Fruit fly (Drosophila melanogaster) whole organism, embryonic: Measurements from ENCODE around the gene CG5290.

Experiments
- Bgb ChIP-seq: fragments of 200-800 bp; sonication (Bioruptor generic); IDR thresholded peaks from 2 replicates; pipeline ENCODE4 v1.3.6; 2022; ENCODE audit warnings: missing biosample characterization, missing genetic modification characterization; ENCODE audit not compliant: partially characterized antibody
- CG10959 ChIP-seq: fragments of 200-800 bp; sonication (Bioruptor generic); IDR thresholded peaks from 2 replicates; pipeline ENCODE4 v1.3.6; 2022; ENCODE audit warnings: missing biosample characterization, missing genetic modification characterization
- CG12236 ChIP-seq: fragments of 200-800 bp; sonication (Bioruptor generic); optimal IDR thresholded peaks from 2 replicates; lab custom pipeline; 2016; ENCODE audit warnings: missing biosample characterization, missing genetic modification characterization
- CG14014 ChIP-seq: fragments of 200-800 bp; sonication (Bioruptor generic); IDR thresholded peaks from 2 replicates; pipeline ENCODE4 v1.3.6; 2022; ENCODE audit warnings: missing biosample characterization, missing genetic modification characterization
- CG15073 ChIP-seq: fragments of 200-800 bp; sonication (Bioruptor generic); optimal IDR thresholded peaks from 2 replicates; lab custom pipeline; 2016; ENCODE audit warnings: missing biosample characterization, missing genetic modification characterization
- CG18599 ChIP-seq: fragments of 200-800 bp; sonication (Bioruptor generic); optimal IDR thresholded peaks from 3 replicates; lab custom pipeline; 2017; ENCODE audit warnings: missing biosample characterization, missing genetic modification characterization, mild to moderate bottlenecking, moderate library complexity, missing genetic modification reagents
- CG18764 ChIP-seq: fragments of 200-800 bp; sonication (Bioruptor generic); optimal IDR thresholded peaks from 3 replicates; lab custom pipeline; 2016; ENCODE audit warnings: missing biosample characterization, missing genetic modification characterization
- CG2199 ChIP-seq: fragments of 200-800 bp; sonication (Bioruptor generic); IDR thresholded peaks from 3 replicates; pipeline ENCODE4 v1.3.6; 2022; ENCODE audit warnings: missing biosample characterization, missing genetic modification characterization
- CG2875 ChIP-seq: fragments of 200-800 bp; sonication (Bioruptor generic); optimal IDR thresholded peaks from 2 replicates; lab custom pipeline; 2017; ENCODE audit warnings: missing biosample characterization, mild to moderate bottlenecking, missing genetic modification characterization, missing genetic modification reagents
- CG30431 ChIP-seq: fragments of 200-800 bp; sonication (Bioruptor generic); optimal IDR thresholded peaks from 2 replicates; lab custom pipeline; 2017; ENCODE audit warnings: missing biosample characterization, missing genetic modification characterization
- CG31224 ChIP-seq: fragments of 200-800 bp; sonication (Bioruptor generic); IDR thresholded peaks from 2 replicates; pipeline ENCODE4 v1.3.6; 2022; ENCODE audit warnings: missing biosample characterization, missing genetic modification characterization
- CG34376 ChIP-seq: fragments of 200-800 bp; sonication (Bioruptor generic); optimal IDR thresholded peaks from 2 replicates; lab custom pipeline; 2018; ENCODE audit warnings: missing biosample characterization, mild to moderate bottlenecking, missing genetic modification characterization
- CG4282 ChIP-seq: fragments of 200-800 bp; sonication (Bioruptor generic); optimal IDR thresholded peaks from 2 replicates; lab custom pipeline; 2016; ENCODE audit warnings: missing biosample characterization, missing genetic modification characterization
- CG4617 ChIP-seq: fragments of 200-800 bp; sonication (Bioruptor generic); optimal IDR thresholded peaks from 3 replicates; lab custom pipeline; 2016; ENCODE audit warnings: missing biosample characterization, missing genetic modification characterization, borderline replicate concordance
- CG6254 ChIP-seq: fragments of 200-800 bp; sonication (Bioruptor generic); optimal IDR thresholded peaks from 3 replicates; lab custom pipeline; 2017; ENCODE audit warnings: mild to moderate bottlenecking, missing biosample characterization, missing genetic modification reagents, missing genetic modification characterization
- CG6654 ChIP-seq: fragments of 200-800 bp; sonication (Bioruptor generic); optimal IDR thresholded peaks from 2 replicates; lab custom pipeline; 2017; ENCODE audit warnings: missing biosample characterization, mild to moderate bottlenecking, missing genetic modification characterization
- CG7745 ChIP-seq: fragments of 200-800 bp; sonication (Bioruptor generic); optimal IDR thresholded peaks from 2 replicates; lab custom pipeline; 2018; ENCODE audit warnings: missing biosample characterization, mild to moderate bottlenecking, missing genetic modification characterization, moderate library complexity
- CG7786 ChIP-seq: fragments of 200-800 bp; sonication (Bioruptor generic); optimal IDR thresholded peaks from 2 replicates; lab custom pipeline; 2016; ENCODE audit warnings: missing biosample characterization, missing genetic modification characterization
- CG8478 ChIP-seq: fragments of >200 bp; optimal IDR thresholded peaks from 2 replicates; lab custom pipeline; 2018
- CG9797 ChIP-seq: fragments of 200-800 bp; sonication (Bioruptor generic); optimal IDR thresholded peaks from 3 replicates; lab custom pipeline; 2018; ENCODE audit warnings: missing biosample characterization, mild to moderate bottlenecking, missing genetic modification characterization
- CTCF ChIP-seq: fragments of 200-800 bp; sonication (Bioruptor generic); optimal IDR thresholded peaks from 2 replicates; lab custom pipeline; 2017; ENCODE audit warnings: missing biosample characterization, mild to moderate bottlenecking, missing genetic modification characterization, moderate library complexity
- HLHmδ ChIP-seq: fragments of 200-800 bp; sonication (Bioruptor generic); optimal IDR thresholded peaks from 2 replicates; lab custom pipeline; 2018; ENCODE audit warnings: missing biosample characterization, mild to moderate bottlenecking, missing genetic modification characterization, moderate library complexity
- Hey ChIP-seq: fragments of 200-800 bp; sonication (Bioruptor generic); optimal IDR thresholded peaks from 3 replicates; lab custom pipeline; 2018; ENCODE audit warnings: missing biosample characterization, mild to moderate bottlenecking, missing genetic modification characterization
- HmgZ ChIP-seq: fragments of 200-800 bp; sonication (Bioruptor generic); optimal IDR thresholded peaks from 2 replicates; lab custom pipeline; 2018; ENCODE audit warnings: missing biosample characterization, mild to moderate bottlenecking, missing genetic modification characterization
- Hmx ChIP-seq: fragments of 200-800 bp; sonication (Bioruptor generic); optimal IDR thresholded peaks from 2 replicates; lab custom pipeline; 2016; ENCODE audit warnings: missing biosample characterization, missing genetic modification characterization
- Jarid2 ChIP-seq: fragments of 200-800 bp; sonication (Bioruptor generic); optimal IDR thresholded peaks from 3 replicates; lab custom pipeline; 2017; ENCODE audit warnings: mild to moderate bottlenecking, missing biosample characterization, missing genetic modification reagents, missing genetic modification characterization
- Mrtf ChIP-seq: fragments of 200-800 bp; sonication (Bioruptor generic); IDR thresholded peaks from 3 replicates; pipeline ENCODE4 v1.3.6; 2022; ENCODE audit warnings: missing biosample characterization, missing genetic modification characterization
- NfI ChIP-seq: fragments of 200-800 bp; sonication (Bioruptor generic); optimal IDR thresholded peaks from 3 replicates; lab custom pipeline; 2018; ENCODE audit warnings: missing biosample characterization, mild to moderate bottlenecking, missing genetic modification characterization, moderate library complexity
- Oli ChIP-seq: fragments of 200-800 bp; sonication (Bioruptor generic); optimal IDR thresholded peaks from 2 replicates; lab custom pipeline; 2018; ENCODE audit warnings: missing biosample characterization, mild to moderate bottlenecking, missing genetic modification characterization, moderate library complexity
- Rfx ChIP-seq: fragments of 200-800 bp; sonication (Bioruptor generic); IDR thresholded peaks from 2 replicates; pipeline ENCODE4 v1.3.6; 2022; ENCODE audit warnings: missing biosample characterization, missing genetic modification characterization
- Stat92E ChIP-seq, 3 experiments: fragments of >200 bp in 2 of 3; fragments of 200-800 bp in 1 of 3; sonication (Bioruptor generic) in 1 of 3; optimal IDR thresholded peaks; 2 replicates each; lab custom pipeline; 2017 to 2019; ENCODE audit warnings: missing biosample characterization in 3 of 3, missing genetic modification characterization in 3 of 3, mild to moderate bottlenecking in 1 of 3, moderate library complexity in 1 of 3
- Xrp1 ChIP-seq: fragments of 200-800 bp; sonication (Bioruptor generic); IDR thresholded peaks from 2 replicates; pipeline ENCODE4 v1.3.6; 2022; ENCODE audit warnings: missing biosample characterization, missing genetic modification characterization
- ato ChIP-seq: fragments of 200-800 bp; sonication (Bioruptor generic); IDR thresholded peaks from 2 replicates; pipeline ENCODE4 v1.3.6; 2022; ENCODE audit warnings: missing biosample characterization, missing genetic modification characterization; ENCODE audit not compliant: partially characterized antibody
- chm ChIP-seq: fragments of 200-800 bp; sonication (Bioruptor generic); IDR thresholded peaks from 2 replicates; pipeline ENCODE4 v1.3.6; 2022; ENCODE audit warnings: missing biosample characterization, missing genetic modification characterization
- chn ChIP-seq: fragments of 200-800 bp; sonication (Bioruptor generic); optimal IDR thresholded peaks from 2 replicates; lab custom pipeline; 2016; ENCODE audit warnings: missing biosample characterization, missing genetic modification characterization
- cwo ChIP-seq: fragments of 200-800 bp; sonication (Bioruptor generic); optimal IDR thresholded peaks from 3 replicates; lab custom pipeline; 2017; ENCODE audit warnings: missing biosample characterization, missing genetic modification characterization, mild to moderate bottlenecking, moderate library complexity, missing genetic modification reagents
- dimm ChIP-seq: fragments of 200-800 bp; sonication (Bioruptor generic); IDR thresholded peaks from 2 replicates; pipeline ENCODE4 v1.3.6; 2022; ENCODE audit warnings: missing biosample characterization, missing genetic modification characterization
- dysf ChIP-seq: fragments of 200-800 bp; sonication (Bioruptor generic); IDR thresholded peaks from 3 replicates; pipeline ENCODE4 v1.3.6; 2022; ENCODE audit warnings: missing biosample characterization, missing genetic modification characterization
- gce ChIP-seq: fragments of 200-800 bp; sonication (Bioruptor generic); IDR thresholded peaks from 3 replicates; pipeline ENCODE4 v1.3.6; 2022; ENCODE audit warnings: missing biosample characterization, missing genetic modification characterization
- gfzf ChIP-seq: fragments of 200-800 bp; sonication (Bioruptor generic); optimal IDR thresholded peaks from 2 replicates; lab custom pipeline; 2016; ENCODE audit warnings: missing biosample characterization, mild to moderate bottlenecking, missing genetic modification characterization, moderate library complexity
- gsb-n ChIP-seq: fragments of 200-800 bp; sonication (Bioruptor generic); optimal IDR thresholded peaks from 3 replicates; lab custom pipeline; 2018; ENCODE audit warnings: missing biosample characterization, mild to moderate bottlenecking, missing genetic modification characterization
- lab ChIP-seq: fragments of 200-800 bp; sonication (Bioruptor generic); optimal IDR thresholded peaks from 3 replicates; lab custom pipeline; 2017; ENCODE audit warnings: missing biosample characterization, missing genetic modification characterization, mild to moderate bottlenecking, moderate library complexity, missing genetic modification reagents
- lilli ChIP-seq: fragments of 200-800 bp; sonication (Bioruptor generic); optimal IDR thresholded peaks from 3 replicates; lab custom pipeline; 2016; ENCODE audit warnings: missing biosample characterization, missing genetic modification characterization
- pfk ChIP-seq: fragments of 200-800 bp; sonication (Bioruptor generic); optimal IDR thresholded peaks from 2 replicates; lab custom pipeline; 2018; ENCODE audit warnings: missing biosample characterization, mild to moderate bottlenecking, missing genetic modification characterization, moderate library complexity
- sna ChIP-seq: fragments of 200-800 bp; sonication (Bioruptor generic); IDR thresholded peaks from 2 replicates; pipeline ENCODE4 v1.3.6; 2022; ENCODE audit warnings: missing biosample characterization, missing genetic modification characterization; ENCODE audit not compliant: partially characterized antibody
- sug ChIP-seq: fragments of 200-800 bp; optimal IDR thresholded peaks from 2 replicates; lab custom pipeline; 2019; ENCODE audit warnings: missing biosample characterization, mild to moderate bottlenecking, missing genetic modification characterization, moderate library complexity
- tap ChIP-seq: fragments of 200-800 bp; optimal IDR thresholded peaks from 3 replicates; lab custom pipeline; 2019; ENCODE audit warnings: missing biosample characterization, mild to moderate bottlenecking, missing genetic modification characterization, moderate library complexity
- ttk ChIP-seq: fragments of 200-800 bp; sonication (Bioruptor generic); IDR thresholded peaks from 2 replicates; pipeline ENCODE4 v2.1.2; 2022; ENCODE audit warnings: missing biosample characterization, missing genetic modification characterization
- unc-4 ChIP-seq: fragments of 200-800 bp; sonication (Bioruptor generic); IDR thresholded peaks from 2 replicates; pipeline ENCODE4 v1.3.6; 2022; ENCODE audit warnings: missing biosample characterization, missing genetic modification characterization; ENCODE audit not compliant: partially characterized antibody
- zfh2 ChIP-seq: fragments of 200-800 bp; sonication (Bioruptor generic); optimal IDR thresholded peaks from 2 replicates; lab custom pipeline; 2016; ENCODE audit warnings: missing biosample characterization, missing genetic modification characterization

Gene CG5290

dm6 chr3L:17929697-17930581, 17.6 kb upstream of the CG5290 start (continued):
- TF ChIP-seq Rfx (GFP tag; lab: Robert Waterston, UW) (peak; percentile 49; the same call in 1 of the 2 replicates), Jarid2 (GFP tag; lab: Kevin White, UChicago) (no peak), Mrtf (GFP tag; lab: Robert Waterston, UW) (no peak), CG14014 (GFP tag; lab: Robert Waterston, UW) (no peak), NfI (GFP tag; lab: Kevin White, UChicago) (no peak), chn (GFP tag; lab: Kevin White, UChicago) (no peak), ttk (no peak), lilli (GFP tag; lab: Kevin White, UChicago) (no peak), CG9797 (GFP tag; lab: Kevin White, UChicago) (no peak), sna (GFP tag; lab: Robert Waterston, UW) (no peak), CG15073 (GFP tag; lab: Kevin White, UChicago) (no peak), Oli (tag; lab: Kevin White, UChicago) (no peak), CG7786 (GFP tag; lab: Kevin White, UChicago) (no peak), CG2199 (no peak), CG12236 (GFP tag; lab: Kevin White, UChicago) (no peak), CG8478 (peak; percentile 83), CG4282 (GFP tag; lab: Kevin White, UChicago) (no peak), gsb-n (tag; lab: Kevin White, UChicago) (no peak), Bgb (GFP tag; lab: Robert Waterston, UW) (no peak), CG30431 (GFP tag; lab: Kevin White, UChicago) (no peak), CTCF (GFP tag; lab: Kevin White, UChicago) (no peak), CG6254 (no peak), CG31224 (GFP tag; lab: Robert Waterston, UW) (no peak), gce (GFP tag; lab: Robert Waterston, UW) (no peak), CG2875 (GFP tag; lab: Kevin White, UChicago) (no peak), unc-4 (GFP tag; lab: Robert Waterston, UW) (no peak), Hmx (GFP tag; lab: Kevin White, UChicago) (no peak), CG18599 (GFP tag; lab: Kevin White, UChicago) (peak; percentile 21), ato (GFP tag; lab: Robert Waterston, UW) (no peak), CG4617 (GFP tag; lab: Kevin White, UChicago) (no peak), Stat92E (GFP tag; optimal IDR thresholded peaks at IDR 0.05; lab: Kevin White, UChicago) (no peak), dimm (GFP tag; lab: Robert Waterston, UW) (no peak), tap (no peak), CG18764 (GFP tag; lab: Kevin White, UChicago) (no peak), Hey (tag; lab: Kevin White, UChicago) (peak; percentile 24), HmgZ (no peak), chm (no peak), CG34376 (GFP tag; lab: Kevin White, UChicago) (no peak), HLHmδ (GFP tag; lab: Kevin White, UChicago) (no peak), gfzf (GFP tag; lab: Kevin White, UChicago) (no peak), CG10959 (GFP tag; lab: Robert Waterston, UW) (no peak), CG7745 (tag; lab: Kevin White, UChicago) (no peak), zfh2 (GFP tag; lab: Kevin White, UChicago) (no peak), Xrp1 (GFP tag; lab: Robert Waterston, UW) (no peak), cwo (GFP tag; lab: Kevin White, UChicago) (peak; percentile 15), lab (peak; percentile 0), CG6654 (GFP tag; lab: Kevin White, UChicago) (no peak), dysf (GFP tag; lab: Robert Waterston, UW) (no peak), sug (tag; lab: Kevin White, UChicago) (no peak), pfk (GFP tag; lab: Kevin White, UChicago) (no peak)
